Worm (Caenorhabditis elegans) whole organism, L4 larva: ENCODE measurements around the gene pgam-5.

ENCODE experiments used
- aly-2 ChIP-seq: sonication (generic microtip); optimal IDR thresholded peaks from 2 replicates; lab custom pipeline; 2018; ENCODE audit warnings: missing biosample characterization, missing genetic modification characterization
- ceh-44 ChIP-seq: fragments of 200-800 bp; sonication (Bioruptor generic); IDR thresholded peaks from 2 replicates; pipeline ENCODE4 v1.3.6; 2022; ENCODE audit warnings: missing genetic modification reagents, missing genetic modification characterization, missing compliant biosample characterization
- ceh-82 ChIP-seq: sonication (generic microtip); optimal IDR thresholded peaks from 2 replicates; lab custom pipeline; 2017; ENCODE audit warnings: missing biosample characterization, missing genetic modification characterization
- egl-27 ChIP-seq: sonication (generic microtip); optimal IDR thresholded peaks from 3 replicates; lab custom pipeline; 2017; ENCODE audit warnings: missing biosample characterization, missing genetic modification reagents, missing genetic modification characterization
- nhr-11 ChIP-seq: fragments of 150-350 bp; optimal IDR thresholded peaks from 2 replicates; lab custom pipeline; 2014; ENCODE audit warnings: missing biosample characterization, missing genetic modification characterization
- nhr-77 ChIP-seq: fragments of 150-350 bp; optimal IDR thresholded peaks from 2 replicates; lab custom pipeline; 2014; ENCODE audit warnings: missing biosample characterization, missing genetic modification characterization
- unc-62 ChIP-seq, 3 experiments: fragments of 150-350 bp in 1 of 3; sonication (generic microtip); optimal IDR thresholded peaks in 2 of 3; peaks in 1 of 3; 1 replicate in 1 of 3; 2 replicates in 2 of 3; lab custom pipeline; 2014 to 2017; ENCODE audit warnings: missing biosample characterization in 3 of 3, missing genetic modification characterization in 3 of 3, missing genetic modification reagents in 3 of 3, missing genotype in 1 of 3
- zag-1 ChIP-seq: fragments of 150-350 bp; optimal IDR thresholded peaks from 2 replicates; lab custom pipeline; 2014; ENCODE audit warnings: missing biosample characterization, missing genetic modification characterization

ce11 chrII:7577412-7577811 lies 21.1 kb downstream of the pgam-5 start, which contains the start of gene F35D2.6:
- TF ChIP-seq aly-2 (tag; lab: Kevin White, UChicago) (no peak), ceh-82 (tag; lab: Kevin White, UChicago) (no peak), unc-62 (GFP tag; optimal IDR thresholded peaks at IDR 0.05 in 1 of 2; lab: Kevin White, UChicago) (no peak), unc-62 (tag; optimal IDR thresholded peaks at IDR 0.05; lab: Kevin White, UChicago) (no peak), nhr-77 (tag; lab: Kevin White, UChicago) (no peak), nhr-11 (tag; lab: Kevin White, UChicago) (no peak), ceh-44 (GFP tag; lab: Robert Waterston, UW) (no peak), egl-27 (tag; lab: Kevin White, UChicago) (no peak), zag-1 (no peak)
